Fruit fly (Drosophila melanogaster) whole organism, pupa: ENCODE results near the gene CG16820.
A peak's percentile ranks its signal among the peaks of the same experiment; 100 is the strongest.

ENCODE experiments used
- CG10348 ChIP-seq: fragments of 200-800 bp; sonication (Bioruptor generic); IDR thresholded peaks from 2 replicates; pipeline ENCODE4 v1.3.6; 2022; ENCODE audit warnings: missing biosample characterization, missing genetic modification characterization
- CG12605 ChIP-seq: fragments of 200-800 bp; sonication (Bioruptor generic); IDR thresholded peaks from 2 replicates; pipeline ENCODE4 v1.3.6; 2022; ENCODE audit warnings: missing biosample characterization, missing genetic modification characterization
- CG13204 ChIP-seq: fragments of 200-800 bp; sonication (Bioruptor generic); optimal IDR thresholded peaks from 2 replicates; lab custom pipeline; 2018; ENCODE audit warnings: missing biosample characterization, mild to moderate bottlenecking, missing genetic modification characterization, moderate library complexity
- CG14655 ChIP-seq: fragments of 200-800 bp; sonication (Bioruptor generic); optimal IDR thresholded peaks from 3 replicates; lab custom pipeline; 2017; ENCODE audit warnings: mild to moderate bottlenecking, missing biosample characterization, missing genetic modification reagents, missing genetic modification characterization
- CG15710 ChIP-seq: fragments of 200-800 bp; sonication (Bioruptor generic); optimal IDR thresholded peaks from 2 replicates; lab custom pipeline; 2018; ENCODE audit warnings: missing biosample characterization, mild to moderate bottlenecking, missing genetic modification characterization, moderate library complexity
- CG17806 ChIP-seq: fragments of 200-800 bp; sonication (Bioruptor generic); optimal IDR thresholded peaks from 2 replicates; lab custom pipeline; 2018; ENCODE audit warnings: missing biosample characterization, mild to moderate bottlenecking, missing genetic modification characterization, moderate library complexity
- CG32121 ChIP-seq: fragments of 200-800 bp; sonication (Bioruptor generic); IDR thresholded peaks from 2 replicates; pipeline ENCODE4 v1.3.6; 2022; ENCODE audit warnings: missing biosample characterization, missing genetic modification characterization
- CG34367 ChIP-seq: fragments of 200-800 bp; sonication (Bioruptor generic); optimal IDR thresholded peaks from 2 replicates; lab custom pipeline; 2018; ENCODE audit warnings: missing biosample characterization, mild to moderate bottlenecking, missing genetic modification characterization
- CG4496 ChIP-seq: fragments of 200-800 bp; sonication (Bioruptor generic); IDR thresholded peaks from 3 replicates; pipeline ENCODE4 v1.3.6; 2022; ENCODE audit warnings: missing biosample characterization, missing genetic modification characterization
- CG8159 ChIP-seq: fragments of 200-800 bp; sonication (Bioruptor generic); optimal IDR thresholded peaks from 3 replicates; lab custom pipeline; 2018; ENCODE audit warnings: missing biosample characterization, mild to moderate bottlenecking, missing genetic modification characterization, moderate library complexity
- CG8301 ChIP-seq: fragments of 200-800 bp; sonication (Bioruptor generic); optimal IDR thresholded peaks from 2 replicates; lab custom pipeline; 2018; ENCODE audit warnings: missing biosample characterization, mild to moderate bottlenecking, missing genetic modification characterization
- CG9948 ChIP-seq: fragments of 200-800 bp; sonication (Bioruptor generic); optimal IDR thresholded peaks from 2 replicates; lab custom pipeline; 2018; ENCODE audit warnings: missing biosample characterization, mild to moderate bottlenecking, missing genetic modification characterization, moderate library complexity
- D1 ChIP-seq: fragments of 200-800 bp; sonication (Bioruptor generic); optimal IDR thresholded peaks from 2 replicates; lab custom pipeline; 2018; ENCODE audit warnings: missing biosample characterization, mild to moderate bottlenecking, missing genetic modification characterization, moderate library complexity
- EcR ChIP-seq: fragments of 200-800 bp; sonication (Bioruptor generic); optimal IDR thresholded peaks from 3 replicates; lab custom pipeline; 2019; ENCODE audit warnings: missing biosample characterization, missing genetic modification characterization, mild to moderate bottlenecking, moderate library complexity, missing genetic modification reagents
- Ets98B ChIP-seq: fragments of 200-800 bp; sonication (Bioruptor generic); IDR thresholded peaks from 2 replicates; pipeline ENCODE4 v1.3.6; 2022; ENCODE audit warnings: missing biosample characterization, missing genetic modification characterization
- Pif1A ChIP-seq: fragments of 200-800 bp; sonication (Bioruptor generic); optimal IDR thresholded peaks from 3 replicates; lab custom pipeline; 2016; ENCODE audit warnings: missing biosample characterization, missing genetic modification characterization
- Pif1B ChIP-seq: fragments of 200-800 bp; sonication (Bioruptor generic); optimal IDR thresholded peaks from 3 replicates; lab custom pipeline; 2016; ENCODE audit warnings: missing biosample characterization, missing genetic modification characterization
- Snoo ChIP-seq: fragments of 200-800 bp; sonication (Bioruptor generic); optimal IDR thresholded peaks from 3 replicates; lab custom pipeline; 2017; ENCODE audit warnings: missing biosample characterization, mild to moderate bottlenecking, missing genetic modification characterization, inconsistent platforms
- fd96Ca ChIP-seq: fragments of 200-800 bp; sonication (Bioruptor generic); IDR thresholded peaks from 3 replicates; pipeline ENCODE4 v1.3.6; 2022; ENCODE audit warnings: missing biosample characterization, missing genetic modification characterization
- gl ChIP-seq: fragments of 200-800 bp; sonication (Bioruptor generic); optimal IDR thresholded peaks from 2 replicates; lab custom pipeline; 2018; ENCODE audit warnings: missing biosample characterization, mild to moderate bottlenecking, missing genetic modification characterization
- rn ChIP-seq: fragments of 200-800 bp; sonication (Bioruptor generic); IDR thresholded peaks from 2 replicates; pipeline ENCODE4 v1.3.6; 2022; ENCODE audit warnings: missing biosample characterization, missing genetic modification characterization

CG16820 gene

dm6 chr2L:13239689-13240088 is 6.3 kb upstream of the CG16820 start, which contains the start of gene Jhbp13:
Gene Jhbp13 (plus strand): TSS chr2L:13239989.
- TF ChIP-seq fd96Ca (GFP tag; lab: Robert Waterston, UW) (no peak), CG8301 (no peak), CG13204 (GFP tag; lab: Kevin White, UChicago) (no peak), CG9948 (tag; lab: Kevin White, UChicago) (no peak), gl (tag; lab: Kevin White, UChicago) (no peak), CG10348 (GFP tag; lab: Robert Waterston, UW) (no peak)
- TF ChIP-seq, all 21 proteins: peak for 0

dm6 chr2L:13244759-13245308 is 1.2 kb upstream of the CG16820 start:
- TF ChIP-seq D1 (tag; lab: Kevin White, UChicago), result no peak
- no peak for TF ChIP-seq Pif1A (GFP tag; lab: Kevin White, UChicago)
- TF ChIP-seq CG10348 (GFP tag; lab: Robert Waterston, UW), result no peak
- TF ChIP-seq CG34367 (tag; lab: Kevin White, UChicago), result no peak
- TF ChIP-seq Snoo, result no peak
- TF ChIP-seq CG8301, result no peak
- TF ChIP-seq CG13204 (GFP tag; lab: Kevin White, UChicago), result no peak
- TF ChIP-seq CG4496 (GFP tag; lab: Robert Waterston, UW), result no peak
- no peak for TF ChIP-seq CG32121
- no peak for TF ChIP-seq Pif1B (GFP tag; lab: Kevin White, UChicago)
- no peak for TF ChIP-seq CG12605 (GFP tag; lab: Robert Waterston, UW)
- TF ChIP-seq CG17806 (tag; lab: Kevin White, UChicago), result no peak
- TF ChIP-seq EcR (GFP tag; lab: Kevin White, UChicago), result no peak
- TF ChIP-seq gl (tag; lab: Kevin White, UChicago), result no peak
- no peak for TF ChIP-seq CG8159 (tag; lab: Kevin White, UChicago)
- TF ChIP-seq CG15710 (tag; lab: Kevin White, UChicago), result no peak

dm6 chr2L:13251167-13251566 is 5.1 kb downstream of the CG16820 start:
- TF ChIP-seq CG12605 (GFP tag; lab: Robert Waterston, UW) (no peak), CG4496 (GFP tag; lab: Robert Waterston, UW) (no peak), fd96Ca (GFP tag; lab: Robert Waterston, UW) (no peak), EcR (GFP tag; lab: Kevin White, UChicago) (no peak), CG14655 (GFP tag; lab: Kevin White, UChicago) (peak; percentile 62), gl (tag; lab: Kevin White, UChicago) (no peak), CG13204 (GFP tag; lab: Kevin White, UChicago) (no peak), Pif1B (GFP tag; lab: Kevin White, UChicago) (no peak), CG17806 (tag; lab: Kevin White, UChicago) (peak; percentile 9), CG9948 (tag; lab: Kevin White, UChicago) (peak; percentile 17), CG8159 (tag; lab: Kevin White, UChicago) (peak; percentile 33), CG15710 (tag; lab: Kevin White, UChicago) (peak; percentile 31), CG10348 (GFP tag; lab: Robert Waterston, UW) (no peak), CG8301 (peak; percentile 60), D1 (tag; lab: Kevin White, UChicago) (no peak)

- TF ChIP-seq Ets98B (GFP tag; lab: Robert Waterston, UW) (no peak), EcR (GFP tag; lab: Kevin White, UChicago) (no peak), CG13204 (GFP tag; lab: Kevin White, UChicago) (no peak), CG8301 (no peak), CG8159 (tag; lab: Kevin White, UChicago) (no peak)
These were observed 11.1 kb downstream of the CG16820 start, which contains the start of gene Naa20B for dm6 chr2L:13257177-13257576. Gene Naa20B (plus strand): TSS chr2L:13257477.

DNA sequence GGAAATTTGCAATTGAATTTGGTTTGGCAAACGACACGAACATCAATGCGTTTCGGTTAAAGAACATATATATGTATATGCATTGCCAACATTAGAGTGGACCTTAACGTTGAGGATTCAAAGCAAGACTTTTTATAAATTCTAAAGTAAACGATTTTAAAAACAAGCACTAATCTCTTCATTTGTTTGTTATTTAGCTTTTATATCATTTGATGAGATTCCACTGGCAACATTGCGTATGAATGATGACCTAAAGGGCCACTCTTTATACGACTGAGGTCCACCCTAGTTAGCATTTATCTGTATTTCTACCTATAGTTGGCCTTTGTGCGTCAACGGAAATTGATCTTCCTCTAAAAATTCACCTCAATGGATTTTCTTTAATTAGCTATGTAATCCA is 12.7 kb downstream of the CG16820 start:
- peak; percentile 72 for TF ChIP-seq CG8159 (tag; lab: Kevin White, UChicago)
- peak; percentile 53 for TF ChIP-seq CG32121
- peak; percentile 70 for TF ChIP-seq Ets98B (GFP tag; lab: Robert Waterston, UW)
- TF ChIP-seq Snoo, result no peak
- TF ChIP-seq gl (tag; lab: Kevin White, UChicago), result no peak
- TF ChIP-seq CG9948 (tag; lab: Kevin White, UChicago), result no peak
- no peak for TF ChIP-seq CG12605 (GFP tag; lab: Robert Waterston, UW)
- no peak for TF ChIP-seq CG13204 (GFP tag; lab: Kevin White, UChicago)
- peak; percentile 60 for TF ChIP-seq CG8301
- TF ChIP-seq CG15710 (tag; lab: Kevin White, UChicago), result no peak
- TF ChIP-seq CG34367 (tag; lab: Kevin White, UChicago), result no peak
- TF ChIP-seq CG14655 (GFP tag; lab: Kevin White, UChicago), result peak; percentile 67
- TF ChIP-seq CG10348 (GFP tag; lab: Robert Waterston, UW), result no peak
- no peak for TF ChIP-seq CG17806 (tag; lab: Kevin White, UChicago)
- peak; percentile 72 for TF ChIP-seq CG4496 (GFP tag; lab: Robert Waterston, UW)
- TF ChIP-seq rn (GFP tag; lab: Robert Waterston, UW), result no peak
- TF ChIP-seq fd96Ca (GFP tag; lab: Robert Waterston, UW), result 0 out of 3 replicates have a peak, but pooled peaks have one; percentile 50
- TF ChIP-seq Pif1B (GFP tag; lab: Kevin White, UChicago), result peak; percentile 26
- no peak for TF ChIP-seq D1 (tag; lab: Kevin White, UChicago)
- no peak for TF ChIP-seq EcR (GFP tag; lab: Kevin White, UChicago)
- peak; percentile 26 for TF ChIP-seq Pif1A (GFP tag; lab: Kevin White, UChicago)

DNA sequence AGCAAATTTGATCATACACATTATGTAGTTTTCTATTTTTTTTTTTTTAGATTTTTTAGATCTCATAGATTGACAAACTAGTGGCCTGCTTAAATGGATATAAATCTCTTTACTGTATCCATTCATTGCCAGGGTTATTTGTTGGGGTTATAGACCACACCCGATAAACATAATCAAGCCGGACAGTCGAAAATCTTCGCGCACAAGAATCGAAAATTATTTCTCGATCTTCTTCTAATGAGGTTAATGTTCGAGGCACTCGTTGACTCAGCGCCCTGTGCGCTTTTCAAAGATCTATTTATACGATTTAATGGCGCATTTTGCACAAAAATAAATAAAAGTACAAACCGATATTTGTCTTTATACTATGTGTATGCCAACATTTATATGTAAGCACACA is 13.6 kb downstream of the CG16820 start, which contains the start of gene CG31730:
TSS of gene CG31730 (minus strand) at position 101 of the 400 bp plus-strand sequence.
- no peak for TF ChIP-seq Ets98B (GFP tag; lab: Robert Waterston, UW)
- no peak for TF ChIP-seq fd96Ca (GFP tag; lab: Robert Waterston, UW)
- TF ChIP-seq rn (GFP tag; lab: Robert Waterston, UW), result no peak
- no peak for TF ChIP-seq CG14655 (GFP tag; lab: Kevin White, UChicago)
- no peak for TF ChIP-seq CG17806 (tag; lab: Kevin White, UChicago)
- TF ChIP-seq CG32121, result no peak
- TF ChIP-seq EcR (GFP tag; lab: Kevin White, UChicago), result no peak
- no peak for TF ChIP-seq CG10348 (GFP tag; lab: Robert Waterston, UW)
- TF ChIP-seq Pif1B (GFP tag; lab: Kevin White, UChicago), result no peak
- TF ChIP-seq CG9948 (tag; lab: Kevin White, UChicago), result no peak
- no peak for TF ChIP-seq CG34367 (tag; lab: Kevin White, UChicago)
